Worm (Caenorhabditis elegans) whole organism, L2 larva: ENCODE data around the gene sre-19.

Source experiments
- alr-1 ChIP-seq: fragments of 150-350 bp; optimal IDR thresholded peaks from 2 replicates; lab custom pipeline; 2014; ENCODE audit warnings: missing biosample characterization, missing genetic modification characterization
- fos-1 ChIP-seq: fragments of 150-350 bp; optimal IDR thresholded peaks from 2 replicates; lab custom pipeline; 2014; ENCODE audit warnings: missing biosample characterization, missing genetic modification characterization
- lin-13 ChIP-seq: fragments of 150-350 bp; optimal IDR thresholded peaks from 2 replicates; lab custom pipeline; 2014; ENCODE audit warnings: missing biosample characterization, missing genetic modification reagents, missing genetic modification characterization
- lin-39 ChIP-seq: fragments of 150-350 bp; optimal IDR thresholded peaks from 2 replicates; lab custom pipeline; 2014; ENCODE audit warnings: missing biosample characterization, missing genetic modification reagents, missing genetic modification characterization
- nhr-11 ChIP-seq: fragments of 150-350 bp; optimal IDR thresholded peaks from 2 replicates; lab custom pipeline; 2014; ENCODE audit warnings: missing biosample characterization, missing genetic modification characterization
- nhr-25 ChIP-seq: fragments of 150-350 bp; sonication (generic microtip); optimal IDR thresholded peaks from 3 replicates; lab custom pipeline; 2014; ENCODE audit warnings: missing biosample characterization, missing genetic modification characterization
- peb-1 ChIP-seq: fragments of 150-350 bp; optimal IDR thresholded peaks from 2 replicates; lab custom pipeline; 2014; ENCODE audit warnings: missing biosample characterization, missing genetic modification characterization
- snpc-4 ChIP-seq: fragments of 150-350 bp; optimal IDR thresholded peaks from 2 replicates; lab custom pipeline; 2014; ENCODE audit warnings: missing biosample characterization, missing genetic modification characterization
- unc-62 ChIP-seq: fragments of 150-350 bp; optimal IDR thresholded peaks from 2 replicates; lab custom pipeline; 2014; ENCODE audit warnings: missing biosample characterization, missing genetic modification reagents, missing genetic modification characterization
- zag-1 ChIP-seq: fragments of 150-350 bp; optimal IDR thresholded peaks from 2 replicates; lab custom pipeline; 2014; ENCODE audit warnings: missing biosample characterization, missing genetic modification characterization
- ztf-11 ChIP-seq: sonication (generic microtip); optimal IDR thresholded peaks from 2 replicates; lab custom pipeline; 2017; ENCODE audit warnings: missing biosample characterization, missing genetic modification characterization

DNA sequence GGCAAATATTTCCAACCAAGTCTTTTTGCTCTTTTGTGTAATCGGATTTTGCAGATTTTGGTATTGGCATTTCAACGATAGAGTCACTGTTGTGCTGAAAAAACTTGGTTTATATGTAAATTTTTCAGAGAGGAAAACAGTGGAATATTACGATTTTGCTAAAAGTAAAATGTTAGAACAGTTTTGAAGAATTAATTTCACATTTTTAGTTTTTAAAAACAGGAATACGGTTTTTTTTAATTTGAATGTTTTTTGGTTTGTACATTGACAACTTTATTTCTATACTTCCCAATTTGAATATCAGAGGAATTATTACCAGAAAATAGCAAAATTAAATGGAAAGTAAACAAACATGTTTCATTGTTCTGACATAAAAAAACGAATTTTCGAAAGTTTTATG is 13.8 kb upstream of the sre-19 start, which contains the start of gene dnj-26:
- TF ChIP-seq fos-1 (no peak), snpc-4 (tag; lab: Kevin White, UChicago) (no peak), alr-1 (tag; lab: Kevin White, UChicago) (no peak), peb-1 (tag; lab: Kevin White, UChicago) (no peak), zag-1 (tag; lab: Kevin White, UChicago) (no peak), lin-13 (GFP tag; lab: Kevin White, UChicago) (no peak), nhr-11 (no peak), unc-62 (no peak), lin-39 (tag; lab: Kevin White, UChicago) (no peak), nhr-25 (tag; lab: Kevin White, UChicago) (no peak), ztf-11 (tag; lab: Kevin White, UChicago) (no peak)
